Worm (Caenorhabditis elegans) whole organism, L3 larva: ENCODE results near the gene srh-186.
A peak's percentile ranks its signal among the peaks of the same experiment; 100 is the strongest.
"Not testable (repeated sequence)": the region's sequence is repeated elsewhere in the genome, so short reads cannot be mapped to it uniquely, and the experiment has no call there.

Experiments
- R02D3.7 ChIP-seq: fragments of 150-350 bp; optimal IDR thresholded peaks from 2 replicates; lab custom pipeline; 2014; ENCODE audit warnings: missing biosample characterization, missing genetic modification characterization
- ZK546.5 ChIP-seq: sonication (generic microtip); optimal IDR thresholded peaks from 2 replicates; lab custom pipeline; 2017; ENCODE audit warnings: missing biosample characterization, missing genetic modification characterization
- aly-2 ChIP-seq: fragments of 150-350 bp; optimal IDR thresholded peaks from 2 replicates; lab custom pipeline; 2014; ENCODE audit warnings: missing biosample characterization, missing genetic modification characterization
- ama-1 ChIP-seq: fragments of 150-350 bp; optimal IDR thresholded peaks from 2 replicates; lab custom pipeline; 2018
- ceh-16 ChIP-seq: sonication (generic microtip); optimal IDR thresholded peaks from 2 replicates; lab custom pipeline; 2017; ENCODE audit warnings: missing biosample characterization, missing genetic modification characterization
- daf-12 ChIP-seq: fragments of 150-350 bp; optimal IDR thresholded peaks from 2 replicates; lab custom pipeline; 2014; ENCODE audit warnings: missing biosample characterization, missing genetic modification reagents, missing genetic modification characterization
- egl-27 ChIP-seq: sonication (generic microtip); optimal IDR thresholded peaks from 4 replicates; lab custom pipeline; 2017; ENCODE audit warnings: missing biosample characterization, missing genetic modification reagents, missing genetic modification characterization
- egl-5 ChIP-seq: fragments of 150-350 bp; optimal IDR thresholded peaks from 2 replicates; lab custom pipeline; 2017; ENCODE audit warnings: missing biosample characterization, missing genetic modification reagents, missing genetic modification characterization, inconsistent platforms
- elt-1 ChIP-seq: fragments of 150-350 bp; optimal IDR thresholded peaks from 2 replicates; lab custom pipeline; 2014; ENCODE audit warnings: missing biosample characterization, missing genetic modification characterization
- elt-2 ChIP-seq: sonication (generic microtip); optimal IDR thresholded peaks from 2 replicates; lab custom pipeline; 2016; ENCODE audit warnings: missing genetic modification reagents, mild to moderate bottlenecking, missing genetic modification characterization, missing compliant biosample characterization
- elt-3 ChIP-seq, 3 experiments: fragments of 150-350 bp in 1 of 3; sonication (generic microtip) in 2 of 3; optimal IDR thresholded peaks; 2 replicates in 2 of 3; 4 replicates in 1 of 3; lab custom pipeline; 2014 to 2017; ENCODE audit warnings: missing biosample characterization in 3 of 3, missing genetic modification characterization in 3 of 3
- eor-1 ChIP-seq, 2 experiments: fragments of 150-350 bp; optimal IDR thresholded peaks; 2 replicates each; lab custom pipeline; 2014 to 2018; ENCODE audit warnings: missing biosample characterization in 2 of 2, missing genetic modification characterization in 2 of 2
- fkh-10 ChIP-seq: sonication (generic microtip); optimal IDR thresholded peaks from 2 replicates; lab custom pipeline; 2017; ENCODE audit warnings: missing biosample characterization, missing genetic modification reagents, missing genetic modification characterization
- fkh-2 ChIP-seq: fragments of 150-350 bp; optimal IDR thresholded peaks from 2 replicates; lab custom pipeline; 2014; ENCODE audit warnings: missing biosample characterization, missing genetic modification reagents, missing genetic modification characterization
- fos-1 ChIP-seq: fragments of 150-350 bp; optimal IDR thresholded peaks from 2 replicates; lab custom pipeline; 2014; ENCODE audit warnings: missing biosample characterization, missing genetic modification characterization
- hmg-11 ChIP-seq: sonication (generic microtip); optimal IDR thresholded peaks from 2 replicates; lab custom pipeline; 2016; ENCODE audit warnings: missing genetic modification characterization, missing compliant biosample characterization
- lin-15B ChIP-seq: fragments of 150-350 bp; optimal IDR thresholded peaks from 2 replicates; lab custom pipeline; 2014; ENCODE audit warnings: missing biosample characterization, missing genetic modification characterization
- mml-1 ChIP-seq: fragments of 150-350 bp; sonication (generic microtip); optimal IDR thresholded peaks from 3 replicates; lab custom pipeline; 2014; ENCODE audit warnings: missing biosample characterization, missing genetic modification characterization
- nhr-11 ChIP-seq: fragments of 150-350 bp; optimal IDR thresholded peaks from 2 replicates; lab custom pipeline; 2014; ENCODE audit warnings: missing biosample characterization, missing genetic modification characterization
- nhr-237 ChIP-seq: fragments of 150-350 bp; optimal IDR thresholded peaks from 2 replicates; lab custom pipeline; 2014; ENCODE audit warnings: missing biosample characterization, missing genetic modification characterization
- nhr-25 ChIP-seq: sonication (generic microtip); optimal IDR thresholded peaks from 2 replicates; lab custom pipeline; 2017; ENCODE audit warnings: missing biosample characterization, missing genetic modification characterization
- nhr-67 ChIP-seq: fragments of 150-350 bp; optimal IDR thresholded peaks from 2 replicates; lab custom pipeline; 2014; ENCODE audit warnings: missing biosample characterization, missing genetic modification characterization
- pha-4 ChIP-seq: fragments of 150-350 bp; optimal IDR thresholded peaks from 2 replicates; lab custom pipeline; 2014; ENCODE audit warnings: missing biosample characterization, missing genetic modification reagents, missing genetic modification characterization
- pqm-1 ChIP-seq: fragments of 150-350 bp; optimal IDR thresholded peaks from 2 replicates; lab custom pipeline; 2017; ENCODE audit warnings: missing biosample characterization, missing genetic modification characterization, inconsistent platforms
- sea-2 ChIP-seq: fragments of 150-350 bp; sonication (generic microtip); optimal IDR thresholded peaks from 4 replicates; lab custom pipeline; 2014; ENCODE audit warnings: missing biosample characterization, missing genetic modification reagents, missing genetic modification characterization
- skn-1 ChIP-seq: fragments of 150-350 bp; optimal IDR thresholded peaks from 2 replicates; lab custom pipeline; 2014; ENCODE audit warnings: missing biosample characterization, missing genetic modification characterization
- snpc-4 ChIP-seq: fragments of 150-350 bp; optimal IDR thresholded peaks from 2 replicates; lab custom pipeline; 2014; ENCODE audit warnings: missing biosample characterization, missing genetic modification characterization
- tbx-2 ChIP-seq: sonication (generic microtip); optimal IDR thresholded peaks from 2 replicates; lab custom pipeline; 2016; ENCODE audit warnings: mild to moderate bottlenecking, missing genetic modification characterization, missing compliant biosample characterization
- unc-39 ChIP-seq: sonication (generic microtip); optimal IDR thresholded peaks from 4 replicates; lab custom pipeline; 2017; ENCODE audit warnings: missing biosample characterization, missing genetic modification characterization
- unc-62 ChIP-seq: fragments of 150-350 bp; sonication (generic microtip); optimal IDR thresholded peaks from 4 replicates; lab custom pipeline; 2014; ENCODE audit warnings: missing biosample characterization, missing genetic modification reagents, missing genetic modification characterization
- zag-1 ChIP-seq: fragments of 150-350 bp; optimal IDR thresholded peaks from 2 replicates; lab custom pipeline; 2014; ENCODE audit warnings: missing biosample characterization, missing genetic modification characterization
- ztf-4 ChIP-seq: fragments of 150-350 bp; optimal IDR thresholded peaks from 2 replicates; lab custom pipeline; 2014; ENCODE audit warnings: missing biosample characterization, missing genetic modification characterization

The srh-186 gene

ce11 chrV:15975845-15976244 is 20.2 kb downstream of the srh-186 start, which contains the start of gene clec-232:
TSS of gene clec-232 (plus strand) at chrV:15976145.
- TF ChIP-seq ZK546.5 (tag; lab: Kevin White, UChicago) (no peak), nhr-25 (no peak), ama-1 (lab: Kevin White, UChicago) (no peak), zag-1 (tag; lab: Kevin White, UChicago) (no peak), eor-1 (tag; optimal IDR thresholded peaks at IDR 0.05; lab: Kevin White, UChicago) (no peak), ztf-4 (no peak), nhr-11 (tag; lab: Kevin White, UChicago) (no peak), elt-1 (tag; lab: Kevin White, UChicago) (no peak), fkh-2 (tag; lab: Kevin White, UChicago) (no peak), R02D3.7 (tag; lab: Kevin White, UChicago) (no peak), sea-2 (no peak), nhr-67 (no peak), lin-15B (tag; lab: Kevin White, UChicago) (no peak), fos-1 (tag; lab: Kevin White, UChicago) (no peak)
- TF ChIP-seq, all 47 proteins: peak for 0

- TF ChIP-seq sea-2 (no peak), elt-2 (tag; lab: Kevin White, UChicago) (peak; percentile 92), pha-4 (tag; lab: Kevin White, UChicago) (no peak), elt-3 (tag; optimal IDR thresholded peaks at IDR 0.05; lab: Kevin White, UChicago) (no peak), tbx-2 (tag; lab: Kevin White, UChicago) (no peak), pqm-1 (tag; lab: Kevin White, UChicago) (peak; percentile 76), daf-12 (tag; lab: Kevin White, UChicago) (no peak), ceh-16 (tag; lab: Kevin White, UChicago) (no peak), unc-62 (GFP tag; lab: Kevin White, UChicago) (no peak)
- TF ChIP-seq, all 47 proteins: peak for 2
These were observed 22.7 kb downstream of the srh-186 start, which contains the start of gene oac-20 for ce11 chrV:15978232-15978764. TSS of gene oac-20 (plus strand) at chrV:15978714.

- TF ChIP-seq skn-1 (tag; lab: Kevin White, UChicago) (no peak), aly-2 (tag; lab: Kevin White, UChicago) (no peak), nhr-237 (no peak), daf-12 (tag; lab: Kevin White, UChicago) (no peak), elt-2 (tag; lab: Kevin White, UChicago) (peak; percentile 67), snpc-4 (tag; lab: Kevin White, UChicago) (no peak), pqm-1 (tag; lab: Kevin White, UChicago) (peak; percentile 65), hmg-11 (no peak), tbx-2 (tag; lab: Kevin White, UChicago) (no peak), R02D3.7 (tag; lab: Kevin White, UChicago) (no peak)
- TF ChIP-seq, all 47 proteins: peak for 2
These were observed 27.2 kb downstream of the srh-186 start, which contains the start of the genes fbxa-99 and F36G9.13 for ce11 chrV:15982733-15983344. TSS of gene fbxa-99 (minus strand) at chrV:15982854. TSS of gene F36G9.13 (plus strand) at chrV:15983294.

ce11 chrV:15988074-15988473 is 32.5 kb downstream of the srh-186 start, which contains the start of gene F36G9.15:
TSS of gene F36G9.15 (minus strand) at chrV:15988174.
- TF ChIP-seq hmg-11, result no peak
- TF ChIP-seq, all 47 proteins: peak for 0

ce11 chrV:15991850-15992249 is 36.3 kb downstream of the srh-186 start, which contains the start of gene C06C6.7:
TSS of gene C06C6.7 (plus strand) at chrV:15992150.
- TF ChIP-seq lin-15B, egl-5, skn-1 (tag; lab: Kevin White, UChicago): not testable (repeated sequence)

- TF ChIP-seq egl-27 (tag; lab: Kevin White, UChicago) (no peak), fkh-10 (no peak), unc-39 (tag; lab: Kevin White, UChicago) (no peak), mml-1 (tag; lab: Kevin White, UChicago) (no peak), elt-1 (tag; lab: Kevin White, UChicago) (no peak), ZK546.5 (tag; lab: Kevin White, UChicago) (no peak), R02D3.7 (tag; lab: Kevin White, UChicago) (no peak), nhr-67 (no peak), fkh-2 (tag; lab: Kevin White, UChicago) (no peak), nhr-25 (no peak), unc-62 (GFP tag; lab: Kevin White, UChicago) (no peak), aly-2 (tag; lab: Kevin White, UChicago) (no peak)
These were observed 41.1 kb downstream of the srh-186 start, which contains the start of the genes C06C6.9 and C06C6.8 for ce11 chrV:15996655-15997186. TSS of gene C06C6.9 (minus strand) at chrV:15996755. TSS of gene C06C6.8 (plus strand) at chrV:15997136.
